Fruit fly (Drosophila melanogaster) S2 (cell line): ENCODE data around the gene Kif3C.

Experiments used
- CG8478 ChIP-seq: fragments of >200 bp; optimal IDR thresholded peaks from 2 replicates; lab custom pipeline; 2018
- CTCF ChIP-seq, 2 experiments: fragments of >200 bp; optimal IDR thresholded peaks; 2 replicates each; lab custom pipeline; 2018

DNA sequence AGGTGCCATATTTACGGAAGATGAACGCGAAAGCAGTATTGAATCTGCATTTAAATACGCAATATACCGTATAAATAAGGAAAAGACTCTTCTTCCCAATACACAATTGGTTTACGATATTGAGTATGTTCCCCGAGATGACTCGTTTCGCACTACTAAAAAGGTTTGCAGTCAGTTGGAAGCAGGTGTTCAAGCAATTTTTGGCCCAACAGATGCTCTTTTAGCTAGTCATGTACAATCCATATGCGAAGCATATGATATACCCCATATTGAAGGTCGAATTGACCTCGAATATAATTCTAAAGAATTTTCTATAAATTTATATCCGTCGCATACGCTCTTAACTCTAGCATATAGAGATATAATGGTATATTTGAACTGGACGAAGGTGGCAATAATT is 20.3 kb upstream of the Kif3C start:
- no peak for TF ChIP-seq CG8478 (lab: Kevin White, UChicago)
- TF ChIP-seq CTCF (optimal IDR thresholded peaks at IDR 0.05; lab: Kevin White, UChicago), result no peak
